Fruit fly (Drosophila melanogaster) whole organism, embryonic: ENCODE results near the gene Sfp23F.

ENCODE experiments used
- Adf1 ChIP-seq: fragments of 200-800 bp; sonication (Bioruptor generic); IDR thresholded peaks from 2 replicates; pipeline ENCODE4 v1.3.6; 2022; ENCODE audit warnings: missing biosample characterization, missing genetic modification characterization
- Atf6 ChIP-seq: fragments of 200-800 bp; sonication (Bioruptor generic); IDR thresholded peaks from 2 replicates; pipeline ENCODE4 v1.3.6; 2022; ENCODE audit warnings: missing biosample characterization, missing genetic modification characterization
- BtbVII ChIP-seq: fragments of 200-800 bp; sonication (Bioruptor generic); optimal IDR thresholded peaks from 3 replicates; lab custom pipeline; 2017; ENCODE audit warnings: missing biosample characterization, mild to moderate bottlenecking, missing genetic modification characterization
- CG1024 ChIP-seq: fragments of 200-800 bp; sonication (Bioruptor generic); IDR thresholded peaks from 2 replicates; pipeline ENCODE4 v1.3.6; 2022; ENCODE audit warnings: missing biosample characterization, missing genetic modification characterization
- CG12391 ChIP-seq: fragments of 200-800 bp; sonication (Bioruptor generic); optimal IDR thresholded peaks from 3 replicates; lab custom pipeline; 2018; ENCODE audit warnings: missing biosample characterization, mild to moderate bottlenecking, missing genetic modification characterization, moderate library complexity
- CG13424 ChIP-seq: fragments of 200-800 bp; sonication (Bioruptor generic); optimal IDR thresholded peaks from 2 replicates; lab custom pipeline; 2019; ENCODE audit warnings: missing biosample characterization, mild to moderate bottlenecking, missing genetic modification characterization, moderate library complexity
- CG13894 ChIP-seq: fragments of 200-800 bp; sonication (Bioruptor generic); optimal IDR thresholded peaks from 3 replicates; lab custom pipeline; 2018; ENCODE audit warnings: missing biosample characterization, mild to moderate bottlenecking, missing genetic modification characterization, moderate library complexity
- CG14050 ChIP-seq: fragments of 200-800 bp; sonication (Bioruptor generic); IDR thresholded peaks from 3 replicates; pipeline ENCODE4 v1.3.6; 2022; ENCODE audit warnings: missing biosample characterization, missing genetic modification characterization
- CG17802 ChIP-seq: fragments of 200-800 bp; sonication (Bioruptor generic); optimal IDR thresholded peaks from 2 replicates; lab custom pipeline; 2018; ENCODE audit warnings: missing biosample characterization, mild to moderate bottlenecking, missing genetic modification characterization, moderate library complexity
- CG18619 ChIP-seq: fragments of 200-800 bp; sonication (Bioruptor generic); optimal IDR thresholded peaks from 3 replicates; lab custom pipeline; 2017; ENCODE audit warnings: missing biosample characterization, mild to moderate bottlenecking, missing genetic modification characterization
- CG30403 ChIP-seq: fragments of 200-800 bp; sonication (Bioruptor generic); optimal IDR thresholded peaks from 3 replicates; lab custom pipeline; 2016; ENCODE audit warnings: missing biosample characterization, missing genetic modification characterization
- CG6175 ChIP-seq: fragments of 200-800 bp; sonication (Bioruptor generic); IDR thresholded peaks from 3 replicates; pipeline ENCODE4 v1.3.6; 2022; ENCODE audit warnings: missing biosample characterization, missing genetic modification characterization
- CG7271 ChIP-seq: fragments of 200-800 bp; sonication (Bioruptor generic); optimal IDR thresholded peaks from 2 replicates; lab custom pipeline; 2018; ENCODE audit warnings: missing biosample characterization, mild to moderate bottlenecking, missing genetic modification characterization, moderate library complexity
- CG7928 ChIP-seq: fragments of 200-800 bp; sonication (Bioruptor generic); optimal IDR thresholded peaks from 2 replicates; lab custom pipeline; 2017; ENCODE audit warnings: missing biosample characterization, mild to moderate bottlenecking, missing genetic modification characterization
- CG7963 ChIP-seq: fragments of 200-800 bp; sonication (Bioruptor generic); IDR thresholded peaks from 3 replicates; pipeline ENCODE4 v1.3.6; 2022; ENCODE audit warnings: missing biosample characterization, missing genetic modification characterization; ENCODE audit not compliant: partially characterized antibody
- CG8924 ChIP-seq: fragments of 200-800 bp; optimal IDR thresholded peaks from 3 replicates; lab custom pipeline; 2019; ENCODE audit warnings: missing biosample characterization, mild to moderate bottlenecking, missing genetic modification characterization, moderate library complexity
- CG9727 ChIP-seq: fragments of 200-800 bp; sonication (Bioruptor generic); optimal IDR thresholded peaks from 3 replicates; lab custom pipeline; 2017; ENCODE audit warnings: missing biosample characterization, mild to moderate bottlenecking, missing genetic modification characterization
- Camta ChIP-seq: fragments of 200-800 bp; sonication (Bioruptor generic); optimal IDR thresholded peaks from 2 replicates; lab custom pipeline; 2016; ENCODE audit warnings: missing biosample characterization, missing genetic modification characterization
- Eip74EF ChIP-seq, 2 experiments: fragments of 200-800 bp in 1 of 2; fragments of >200 bp in 1 of 2; sonication (Bioruptor generic) in 1 of 2; optimal IDR thresholded peaks; 2 replicates each; lab custom pipeline; 2017 to 2019; ENCODE audit warnings: missing biosample characterization in 2 of 2, missing genetic modification characterization in 2 of 2, mild to moderate bottlenecking in 1 of 2, moderate library complexity in 1 of 2
- H2.0 ChIP-seq: fragments of 200-800 bp; sonication (Bioruptor generic); IDR thresholded peaks from 2 replicates; pipeline ENCODE4 v1.3.6; 2022; ENCODE audit warnings: missing biosample characterization, missing genetic modification characterization
- Hmr ChIP-seq: fragments of 200-800 bp; sonication (Bioruptor generic); optimal IDR thresholded peaks from 3 replicates; lab custom pipeline; 2017; ENCODE audit warnings: mild to moderate bottlenecking, missing biosample characterization, missing genetic modification reagents, missing genetic modification characterization
- Hr51 ChIP-seq, 2 experiments: fragments of 200-800 bp; sonication (Bioruptor generic); optimal IDR thresholded peaks; 2 replicates in 1 of 2; 3 replicates in 1 of 2; lab custom pipeline; 2016 to 2018; ENCODE audit warnings: missing biosample characterization in 2 of 2, missing genetic modification characterization in 2 of 2, mild to moderate bottlenecking in 1 of 2, moderate library complexity in 1 of 2
- Kr ChIP-seq: fragments of 200-800 bp; sonication (Bioruptor generic); optimal IDR thresholded peaks from 2 replicates; lab custom pipeline; 2017; ENCODE audit warnings: missing biosample characterization, mild to moderate bottlenecking, missing genetic modification characterization
- Mes4 ChIP-seq: fragments of 200-800 bp; sonication (Bioruptor generic); optimal IDR thresholded peaks from 2 replicates; lab custom pipeline; 2016; ENCODE audit warnings: missing biosample characterization, missing genetic modification characterization
- Mrtf ChIP-seq: fragments of 200-800 bp; sonication (Bioruptor generic); IDR thresholded peaks from 3 replicates; pipeline ENCODE4 v1.3.6; 2022; ENCODE audit warnings: missing biosample characterization, missing genetic modification characterization
- NC2α ChIP-seq: fragments of 200-800 bp; sonication (Bioruptor generic); optimal IDR thresholded peaks from 2 replicates; lab custom pipeline; 2016; ENCODE audit warnings: missing biosample characterization, missing genetic modification characterization
- Oaz ChIP-seq: fragments of 200-800 bp; sonication (Bioruptor generic); IDR thresholded peaks from 2 replicates; pipeline ENCODE4 v1.3.6; 2022; ENCODE audit warnings: missing biosample characterization, missing genetic modification characterization
- Oli ChIP-seq: fragments of 200-800 bp; sonication (Bioruptor generic); optimal IDR thresholded peaks from 2 replicates; lab custom pipeline; 2018; ENCODE audit warnings: missing biosample characterization, mild to moderate bottlenecking, missing genetic modification characterization, moderate library complexity
- Ravus ChIP-seq: fragments of 200-800 bp; sonication (Bioruptor generic); IDR thresholded peaks from 2 replicates; pipeline ENCODE4 v1.3.6; 2022; ENCODE audit warnings: missing biosample characterization, missing genetic modification characterization
- Scr ChIP-seq: fragments of 200-800 bp; sonication (Bioruptor generic); IDR thresholded peaks from 2 replicates; pipeline ENCODE4 v1.3.6; 2022; ENCODE audit warnings: missing biosample characterization, missing genetic modification characterization; ENCODE audit not compliant: partially characterized antibody
- Spps ChIP-seq: fragments of 200-800 bp; sonication (Bioruptor generic); optimal IDR thresholded peaks from 2 replicates; lab custom pipeline; 2018; ENCODE audit warnings: missing biosample characterization, mild to moderate bottlenecking, missing genetic modification characterization
- Xrp1 ChIP-seq: fragments of 200-800 bp; sonication (Bioruptor generic); IDR thresholded peaks from 2 replicates; pipeline ENCODE4 v1.3.6; 2022; ENCODE audit warnings: missing biosample characterization, missing genetic modification characterization
- ase ChIP-seq: fragments of 200-800 bp; sonication (Bioruptor generic); IDR thresholded peaks from 3 replicates; pipeline ENCODE4 v1.3.6; 2022; ENCODE audit warnings: missing biosample characterization, missing genetic modification characterization
- dan ChIP-seq: fragments of 200-800 bp; sonication (Bioruptor generic); IDR thresholded peaks from 2 replicates; pipeline ENCODE4 v1.3.6; 2022; ENCODE audit warnings: missing biosample characterization, missing genetic modification characterization
- dm ChIP-seq: fragments of 200-800 bp; sonication (Bioruptor generic); optimal IDR thresholded peaks from 3 replicates; lab custom pipeline; 2016; ENCODE audit warnings: missing biosample characterization, missing genetic modification characterization
- emc ChIP-seq: fragments of 200-800 bp; sonication (Bioruptor generic); optimal IDR thresholded peaks from 2 replicates; lab custom pipeline; 2016; ENCODE audit warnings: missing biosample characterization, missing genetic modification characterization
- ind ChIP-seq: fragments of 200-800 bp; sonication (Bioruptor generic); optimal IDR thresholded peaks from 3 replicates; lab custom pipeline; 2016; ENCODE audit warnings: missing biosample characterization, missing genetic modification characterization
- lbe ChIP-seq: fragments of 200-800 bp; sonication (Bioruptor generic); optimal IDR thresholded peaks from 2 replicates; lab custom pipeline; 2016; ENCODE audit warnings: missing biosample characterization, mild to moderate bottlenecking, missing genetic modification characterization
- lmd ChIP-seq: fragments of 200-800 bp; sonication (Bioruptor generic); IDR thresholded peaks from 2 replicates; pipeline ENCODE4 v1.3.6; 2022; ENCODE audit warnings: missing biosample characterization, missing genetic modification characterization
- luna ChIP-seq: fragments of 200-800 bp; sonication (Bioruptor generic); optimal IDR thresholded peaks from 2 replicates; lab custom pipeline; 2016; ENCODE audit warnings: missing biosample characterization, missing genetic modification characterization
- nau ChIP-seq: fragments of 200-800 bp; sonication (Bioruptor generic); optimal IDR thresholded peaks from 3 replicates; lab custom pipeline; 2017; ENCODE audit warnings: missing biosample characterization, mild to moderate bottlenecking, missing genetic modification characterization, missing genetic modification reagents
- phol ChIP-seq: fragments of 200-800 bp; sonication (Bioruptor generic); optimal IDR thresholded peaks from 3 replicates; lab custom pipeline; 2018; ENCODE audit warnings: missing biosample characterization, mild to moderate bottlenecking, missing genetic modification characterization, moderate library complexity
- pum ChIP-seq: fragments of 200-800 bp; sonication (Bioruptor generic); optimal IDR thresholded peaks from 2 replicates; lab custom pipeline; 2016; ENCODE audit warnings: missing biosample characterization, missing genetic modification characterization
- sens-2 ChIP-seq: fragments of 200-800 bp; sonication (Bioruptor generic); IDR thresholded peaks from 2 replicates; pipeline ENCODE4 v1.3.6; 2022; ENCODE audit warnings: missing biosample characterization, missing genetic modification characterization
- slp2 ChIP-seq: fragments of 200-800 bp; sonication (Bioruptor generic); optimal IDR thresholded peaks from 2 replicates; lab custom pipeline; 2016; ENCODE audit warnings: missing biosample characterization, missing genetic modification characterization
- tap ChIP-seq: fragments of 200-800 bp; optimal IDR thresholded peaks from 3 replicates; lab custom pipeline; 2019; ENCODE audit warnings: missing biosample characterization, mild to moderate bottlenecking, missing genetic modification characterization, moderate library complexity
- tll ChIP-seq, 2 experiments: fragments of 200-800 bp in 1 of 2; fragments of >200 bp in 1 of 2; sonication (Bioruptor generic) in 1 of 2; optimal IDR thresholded peaks; 2 replicates each; lab custom pipeline; 2017 to 2019; ENCODE audit warnings: missing biosample characterization in 2 of 2, missing genetic modification characterization in 2 of 2, mild to moderate bottlenecking in 1 of 2, moderate library complexity in 1 of 2
- trem ChIP-seq: fragments of 200-800 bp; optimal IDR thresholded peaks from 3 replicates; lab custom pipeline; 2019; ENCODE audit warnings: missing biosample characterization, mild to moderate bottlenecking, missing genetic modification characterization, moderate library complexity
- trh ChIP-seq: fragments of 200-800 bp; sonication (Bioruptor generic); optimal IDR thresholded peaks from 2 replicates; lab custom pipeline; 2016; ENCODE audit warnings: missing biosample characterization, missing genetic modification characterization
- zfh1 ChIP-seq: fragments of 200-800 bp; sonication (Bioruptor generic); IDR thresholded peaks from 3 replicates; pipeline ENCODE4 v1.3.6; 2022; ENCODE audit warnings: missing biosample characterization, missing genetic modification characterization

Gene Sfp23F

dm6 chr2L:3376684-3377086 lies 10.9 kb downstream of the Sfp23F start, which contains the start of the genes CG9662 and Ptpa (continued):
- TF ChIP-seq NC2α (GFP tag; lab: Kevin White, UChicago) (peak; percentile 75), ind (GFP tag; lab: Kevin White, UChicago) (peak; percentile 87), Xrp1 (peak; percentile 77), tll (GFP tag; optimal IDR thresholded peaks at IDR 0.05; lab: Kevin White, UChicago) (peak in 1 of 2 experiments; percentile 81), CG7963 (GFP tag; lab: Robert Waterston, UW) (peak; percentile 77), trem (tag; lab: Kevin White, UChicago) (peak; percentile 80), ase (peak; percentile 52; the same call in 1 of the 3 replicates), Ravus (GFP tag; lab: Robert Waterston, UW) (peak; percentile 61), emc (GFP tag; lab: Kevin White, UChicago) (peak; percentile 55), tap (tag; lab: Kevin White, UChicago) (peak; percentile 16), Scr (GFP tag; lab: Robert Waterston, UW) (peak; percentile 96), slp2 (GFP tag; lab: Kevin White, UChicago) (peak; percentile 71), lbe (GFP tag; lab: Kevin White, UChicago) (no peak), pum (GFP tag; lab: Kevin White, UChicago) (peak; percentile 88), sens-2 (GFP tag; lab: Robert Waterston, UW) (no peak), Hr51 (GFP tag; optimal IDR thresholded peaks at IDR 0.05; lab: Kevin White, UChicago) (peak; percentile 66 to 80), luna (peak; percentile 65), Mes4 (GFP tag; lab: Kevin White, UChicago) (peak; percentile 69), Adf1 (GFP tag; lab: Robert Waterston, UW) (peak; percentile 50), H2.0 (peak; percentile 88), CG17802 (peak; percentile 94), CG9727 (peak; percentile 77), phol (tag; lab: Kevin White, UChicago) (peak; percentile 91), dan (GFP tag; lab: Robert Waterston, UW) (peak; percentile 72), CG18619 (GFP tag; lab: Kevin White, UChicago) (peak; percentile 68), Mrtf (GFP tag; lab: Robert Waterston, UW) (peak; percentile 72), CG1024 (GFP tag; lab: Robert Waterston, UW) (peak; percentile 53; the same call in 1 of the 2 replicates), lmd (peak; percentile 88), CG6175 (GFP tag; lab: Robert Waterston, UW) (peak; percentile 57; the same call in 1 of the 3 replicates), Kr (no peak), BtbVII (GFP tag; lab: Kevin White, UChicago) (no peak), CG12391 (tag; lab: Kevin White, UChicago) (peak; percentile 89), CG13424 (tag; lab: Kevin White, UChicago) (peak; percentile 80), CG7928 (GFP tag; lab: Kevin White, UChicago) (peak; percentile 57), dm (GFP tag; lab: Kevin White, UChicago) (peak; percentile 84), nau (GFP tag; lab: Kevin White, UChicago) (no peak), CG30403 (GFP tag; lab: Kevin White, UChicago) (peak; percentile 91), CG8924 (tag; lab: Kevin White, UChicago) (peak; percentile 74), CG13894 (peak; percentile 54), CG14050 (GFP tag; lab: Robert Waterston, UW) (no peak; the same call in 2 of the 3 replicates), trh (GFP tag; lab: Kevin White, UChicago) (peak; percentile 40), Oli (tag; lab: Kevin White, UChicago) (peak; percentile 64), Spps (tag; lab: Kevin White, UChicago) (no peak), zfh1 (GFP tag; lab: Robert Waterston, UW) (peak; percentile 80), Atf6 (GFP tag; lab: Robert Waterston, UW) (peak; percentile 79), CG7271 (peak; percentile 7), Oaz (GFP tag; lab: Robert Waterston, UW) (peak; percentile 61), Hmr (peak; percentile 77), Camta (GFP tag; lab: Kevin White, UChicago) (peak; percentile 75), Eip74EF (GFP tag; optimal IDR thresholded peaks at IDR 0.05; lab: Kevin White, UChicago) (no peak)
